Worm (Caenorhabditis elegans) whole organism, L4/young adult: ENCODE measurements around the gene VY10G11R.1.

Experiments
- W03F9.2 ChIP-seq: fragments of 150-350 bp; optimal IDR thresholded peaks from 2 replicates; lab custom pipeline; 2014; ENCODE audit warnings: missing biosample characterization, missing genetic modification characterization
- dao-5 ChIP-seq: sonication (generic microtip); optimal IDR thresholded peaks from 2 replicates; lab custom pipeline; 2016; ENCODE audit warnings: missing genotype, missing genetic modification characterization, moderate library complexity, missing compliant biosample characterization
- him-1 ChIP-seq: sonication (generic microtip); optimal IDR thresholded peaks from 2 replicates; lab custom pipeline; 2016; ENCODE audit warnings: missing genotype, missing genetic modification reagents, missing genetic modification characterization, missing compliant biosample characterization

ce11 chrIV:16421903-16422557 lies 48.8 kb downstream of the VY10G11R.1 start:
- no peak for TF ChIP-seq W03F9.2 (tag; lab: Kevin White, UChicago)
- TF ChIP-seq him-1, result no peak
- no peak for TF ChIP-seq dao-5 (tag; lab: Kevin White, UChicago)
